Worm (Caenorhabditis elegans) whole organism, young adult: Measurements from ENCODE around the gene F29F11.20.

Experiments
- B0035.1 ChIP-seq: sonication (generic microtip); optimal IDR thresholded peaks from 2 replicates; lab custom pipeline; 2016; ENCODE audit warnings: missing genetic modification characterization, mild to moderate bottlenecking, missing compliant biosample characterization, missing genotype, missing genetic modification reagents
- F49E8.2 ChIP-seq: sonication (generic microtip); optimal IDR thresholded peaks from 3 replicates; lab custom pipeline; 2017; ENCODE audit warnings: missing genetic modification characterization, mild to moderate bottlenecking, missing compliant biosample characterization, antibody characterized with exemption, moderate library complexity; ENCODE audit not compliant: insufficient read depth
- F55B11.4 ChIP-seq: sonication (generic microtip); optimal IDR thresholded peaks from 2 replicates; lab custom pipeline; 2016; ENCODE audit warnings: missing compliant biosample characterization, missing genetic modification characterization, borderline replicate concordance; ENCODE audit not compliant: insufficient read depth
- hlh-12 ChIP-seq: sonication (generic microtip); optimal IDR thresholded peaks from 2 replicates; lab custom pipeline; 2016; ENCODE audit warnings: missing genetic modification characterization, missing compliant biosample characterization
- mcd-1 ChIP-seq: fragments of 200-800 bp; sonication (Bioruptor generic); IDR thresholded peaks from 2 replicates; pipeline ENCODE4 v1.3.6; 2022; ENCODE audit warnings: missing genetic modification reagents, missing genetic modification characterization, missing compliant biosample characterization
- mel-28 ChIP-seq: sonication (generic microtip); optimal IDR thresholded peaks from 2 replicates; lab custom pipeline; 2016; ENCODE audit warnings: borderline replicate concordance, mild to moderate bottlenecking, missing genetic modification characterization, missing compliant biosample characterization
- rcor-1 ChIP-seq: fragments of 200-800 bp; sonication (Bioruptor generic); IDR thresholded peaks from 2 replicates; pipeline ENCODE4 v1.3.6; 2022; ENCODE audit warnings: missing genetic modification reagents, missing genetic modification characterization, missing compliant biosample characterization
- snpc-4 ChIP-seq, 5 experiments: fragments of 150-350 bp in 1 of 5; sonication (generic microtip) in 4 of 5; optimal IDR thresholded peaks; 2 replicates each; lab custom pipeline; 2014 to 2018; ENCODE audit warnings: missing genetic modification characterization in 5 of 5, missing biosample characterization in 3 of 5, antibody characterized with exemption in 2 of 5, mild to moderate bottlenecking in 2 of 5, missing compliant biosample characterization in 2 of 5, missing genotype in 2 of 5, moderate library complexity in 2 of 5, missing genetic modification reagents in 1 of 5
- unc-62 ChIP-seq: fragments of 150-350 bp; optimal IDR thresholded peaks from 2 replicates; lab custom pipeline; 2014; ENCODE audit warnings: missing biosample characterization, missing genetic modification reagents, missing genetic modification characterization
- zim-3 ChIP-seq: sonication (generic microtip); optimal IDR thresholded peaks from 2 replicates; lab custom pipeline; 2017; ENCODE audit warnings: mild to moderate bottlenecking, missing genetic modification characterization, moderate library complexity, missing compliant biosample characterization
- ztf-3 ChIP-seq: fragments of 200-800 bp; sonication (Bioruptor generic); optimal IDR thresholded peaks from 2 replicates; lab custom pipeline; 2018; ENCODE audit warnings: mild to moderate bottlenecking, missing genetic modification characterization, missing compliant biosample characterization

DNA sequence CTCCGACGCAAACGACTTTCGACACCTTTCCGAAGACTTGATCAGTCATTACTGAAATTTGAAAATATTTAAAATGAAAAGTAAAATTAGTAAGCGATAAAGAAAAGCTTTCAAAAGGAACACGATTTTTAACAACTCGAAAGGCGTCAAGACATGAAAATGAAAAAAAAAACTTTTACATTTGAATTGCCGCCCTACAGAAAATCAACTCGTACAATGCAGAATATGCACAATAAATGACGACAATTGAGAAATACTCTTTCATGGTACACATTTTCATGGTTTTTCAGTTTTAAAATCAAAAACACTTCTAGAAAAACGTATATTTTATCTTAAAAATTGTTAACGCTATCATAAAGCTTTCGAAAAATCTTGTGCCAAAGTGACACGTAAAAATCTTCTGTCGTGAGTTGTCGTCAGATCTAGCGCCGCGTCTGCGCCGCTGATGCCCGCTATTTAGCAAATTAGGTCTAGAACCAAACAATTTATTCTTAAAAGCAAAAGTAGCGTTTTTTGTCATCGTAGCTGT lies 26.2 kb upstream of the F29F11.20 start, which contains the start of gene sqv-4:
- TF ChIP-seq F55B11.4 (tag; lab: Kevin White, UChicago), result no peak
- no peak for TF ChIP-seq hlh-12 (tag; lab: Kevin White, UChicago)
- no peak for TF ChIP-seq rcor-1 (GFP tag; lab: Robert Waterston, UW)
- no peak for TF ChIP-seq zim-3 (tag; lab: Kevin White, UChicago)
- no peak for TF ChIP-seq snpc-4 (GFP tag; optimal IDR thresholded peaks at IDR 0.05; lab: Kevin White, UChicago)
- TF ChIP-seq snpc-4 (tag; optimal IDR thresholded peaks at IDR 0.05; lab: Kevin White, UChicago), result no peak
- no peak for TF ChIP-seq F49E8.2 (tag; lab: Kevin White, UChicago)
- no peak for TF ChIP-seq ztf-3 (GFP tag; lab: Kevin White, UChicago)
- no peak for TF ChIP-seq unc-62
- TF ChIP-seq B0035.1 (tag; lab: Kevin White, UChicago), result no peak
- TF ChIP-seq mcd-1, result no peak
- TF ChIP-seq mel-28, result no peak
